Worm (Caenorhabditis elegans): ENCODE data around the gene fipr-2.

DNA sequence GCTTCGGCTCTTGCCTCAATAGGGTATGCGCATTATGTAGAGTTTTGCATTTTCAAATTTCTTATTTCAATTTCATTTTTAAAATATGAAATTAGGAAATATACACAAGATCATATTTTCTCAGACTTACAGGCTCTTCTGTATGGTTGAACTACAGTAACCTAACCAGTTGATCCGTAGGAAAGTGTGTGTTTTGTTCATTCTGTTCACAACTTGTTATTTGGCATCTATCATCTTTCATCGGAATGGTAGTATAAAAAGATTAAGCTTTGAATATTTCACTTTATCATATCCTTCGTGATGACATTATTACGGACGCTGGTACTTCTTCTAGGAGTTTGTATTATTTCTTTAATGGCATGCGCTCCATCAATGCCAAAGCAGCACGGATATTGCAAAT is 40.8 kb downstream of the fipr-2 start, which contains the start of gene K01D12.10:
- no peak for TF ChIP-seq ama-1 (optimal IDR thresholded peaks at IDR 0.05)
- no peak for TF ChIP-seq unc-86 (tag; optimal IDR thresholded peaks at IDR 0.05)
- no peak for TF ChIP-seq F13H6.1 (tag; optimal IDR thresholded peaks at IDR 0.05)
- TF ChIP-seq elt-2 (tag; optimal IDR thresholded peaks at IDR 0.05): no peak
- no peak for TF ChIP-seq ahr-1 (tag; optimal IDR thresholded peaks at IDR 0.05)
- TF ChIP-seq pqm-1 (tag; optimal IDR thresholded peaks at IDR 0.05): no peak
- TF ChIP-seq fkh-6 (tag; optimal IDR thresholded peaks at IDR 0.05): no peak
- no peak for TF ChIP-seq ceh-18 (tag; optimal IDR thresholded peaks at IDR 0.05)
- no peak for TF ChIP-seq nfya-1 (tag; optimal IDR thresholded peaks at IDR 0.05)
- no peak for TF ChIP-seq unc-55 (GFP tag; optimal IDR thresholded peaks at IDR 0.05)
- TF ChIP-seq ceh-9 (tag; optimal IDR thresholded peaks at IDR 0.05): no peak
- TF ChIP-seq ztf-16 (tag; optimal IDR thresholded peaks at IDR 0.05): no peak
- no peak for TF ChIP-seq ceh-6 (GFP tag; optimal IDR thresholded peaks at IDR 0.05)

Data from whole organism, late embryonic.